Worm (Caenorhabditis elegans) whole organism, L2 larva: Measurements from ENCODE around the gene C35D10.3.

Source experiments
- ZK546.5 ChIP-seq: sonication (generic microtip); optimal IDR thresholded peaks from 2 replicates; lab custom pipeline; 2017; ENCODE audit warnings: missing biosample characterization, missing genetic modification characterization
- ama-1 ChIP-seq: fragments of 150-350 bp; optimal IDR thresholded peaks from 2 replicates; lab custom pipeline; 2018; ENCODE audit warnings: inconsistent platforms
- egl-27 ChIP-seq: sonication (generic microtip); optimal IDR thresholded peaks from 3 replicates; lab custom pipeline; 2017; ENCODE audit warnings: missing biosample characterization, missing genetic modification reagents, missing genetic modification characterization
- elt-3 ChIP-seq: sonication (generic microtip); optimal IDR thresholded peaks from 2 replicates; lab custom pipeline; 2017; ENCODE audit warnings: missing biosample characterization, missing genetic modification characterization
- fos-1 ChIP-seq: fragments of 150-350 bp; optimal IDR thresholded peaks from 2 replicates; lab custom pipeline; 2014; ENCODE audit warnings: missing biosample characterization, missing genetic modification characterization
- lsy-2 ChIP-seq, 2 experiments: fragments of 150-350 bp in 1 of 2; sonication (generic microtip) in 1 of 2; optimal IDR thresholded peaks; 2 replicates each; lab custom pipeline; 2014 to 2017; ENCODE audit warnings: missing biosample characterization in 2 of 2, missing genetic modification characterization in 2 of 2
- mbf-1 ChIP-seq: sonication (generic microtip); optimal IDR thresholded peaks from 2 replicates; lab custom pipeline; 2017; ENCODE audit warnings: missing biosample characterization, missing genetic modification characterization
- nhr-11 ChIP-seq: fragments of 150-350 bp; optimal IDR thresholded peaks from 2 replicates; lab custom pipeline; 2014; ENCODE audit warnings: missing biosample characterization, missing genetic modification characterization
- unc-62 ChIP-seq: fragments of 150-350 bp; optimal IDR thresholded peaks from 2 replicates; lab custom pipeline; 2014; ENCODE audit warnings: missing biosample characterization, missing genetic modification reagents, missing genetic modification characterization
- zag-1 ChIP-seq: fragments of 150-350 bp; optimal IDR thresholded peaks from 2 replicates; lab custom pipeline; 2014; ENCODE audit warnings: missing biosample characterization, missing genetic modification characterization
- ztf-11 ChIP-seq: sonication (generic microtip); optimal IDR thresholded peaks from 2 replicates; lab custom pipeline; 2017; ENCODE audit warnings: missing biosample characterization, missing genetic modification characterization

DNA sequence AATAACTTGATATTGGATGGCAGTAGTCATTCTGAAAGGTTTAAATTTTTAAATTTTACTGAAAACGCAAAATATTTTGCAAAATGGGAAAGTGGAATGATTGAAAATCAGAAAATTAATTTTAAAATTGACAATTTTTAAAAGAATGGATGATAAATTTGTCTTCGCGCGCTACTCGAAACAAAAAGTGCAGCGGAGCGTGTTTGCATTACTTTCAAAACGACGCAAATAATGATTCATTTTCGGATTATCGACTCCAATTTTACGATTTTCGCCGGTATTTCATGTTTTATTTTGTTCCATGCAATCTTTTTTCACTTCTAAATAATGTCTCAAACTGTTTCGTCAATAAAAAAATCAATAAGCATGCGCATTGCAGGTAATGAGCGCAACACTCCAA is 9.6 kb downstream of the C35D10.3 start, which contains the start of the genes tost-1 and arx-6:
- TF ChIP-seq ama-1 (lab: Kevin White, UChicago): no peak
- no peak for TF ChIP-seq elt-3 (tag; lab: Kevin White, UChicago)
- peak; percentile 68 for TF ChIP-seq fos-1 (tag; lab: Kevin White, UChicago)
- TF ChIP-seq zag-1 (tag; lab: Kevin White, UChicago): no peak
- TF ChIP-seq egl-27 (tag; lab: Kevin White, UChicago): no peak
- TF ChIP-seq lsy-2 (tag; optimal IDR thresholded peaks at IDR 0.05; lab: Kevin White, UChicago): peak in 1 of 2 experiments; percentile 70
- TF ChIP-seq ztf-11 (tag; lab: Kevin White, UChicago): no peak
- no peak for TF ChIP-seq nhr-11 (tag; lab: Kevin White, UChicago)
- TF ChIP-seq unc-62 (GFP tag; lab: Kevin White, UChicago): no peak
- no peak for TF ChIP-seq mbf-1 (tag; lab: Kevin White, UChicago)
- no peak for TF ChIP-seq ZK546.5 (tag; lab: Kevin White, UChicago)
